Worm (Caenorhabditis elegans): ENCODE data around the gene Y48E1C.1.

Gene Y48E1C.1

ce11 chrII:13456622-13457021 is 41.8 kb downstream of the Y48E1C.1 start (continued):
- TF ChIP-seq xnd-1 (tag; optimal IDR thresholded peaks at IDR 0.05) (no peak), madf-6 (GFP tag; IDR thresholded peaks at IDR 0.05) (no peak), F55B11.4 (tag; optimal IDR thresholded peaks at IDR 0.05; ENCODE audit: borderline replicate concordance, insufficient read depth) (no peak), egrh-3 (GFP tag; IDR thresholded peaks at IDR 0.05) (0 out of 2 replicates have a peak, but pooled peaks have one; percentile 19), egl-44 (GFP tag; IDR thresholded peaks at IDR 0.05) (no peak), tbp1 (GFP tag; optimal IDR thresholded peaks at IDR 0.05) (no peak), F57C9.4 (tag; optimal IDR thresholded peaks at IDR 0.05) (no peak), aptf-3 (GFP tag; IDR thresholded peaks at IDR 0.05) (no peak), tbx-9 (tag; optimal IDR thresholded peaks at IDR 0.05; ENCODE audit: borderline replicate concordance) (no peak), ccch-3 (GFP tag; optimal IDR thresholded peaks at IDR 0.05) (no peak), unc-130 (GFP tag; optimal IDR thresholded peaks at IDR 0.05) (no peak), B0336.3 (GFP tag; IDR thresholded peaks at IDR 0.05) (0 out of 2 replicates have a peak, but pooled peaks have one; percentile 20), sdz-38 (tag; optimal IDR thresholded peaks at IDR 0.05) (no peak), ceh-27 (GFP tag; optimal IDR thresholded peaks at IDR 0.05) (no peak), lir-1 (GFP tag; conservative IDR thresholded peaks at IDR 0.05) (no peak), cebp-1 (GFP tag; IDR thresholded peaks at IDR 0.05) (no peak), cebp-1 (tag; optimal IDR thresholded peaks at IDR 0.05) (peak; percentile 39), ztf-25 (GFP tag; IDR thresholded peaks at IDR 0.05) (no peak), K11D2.4 (GFP tag; IDR thresholded peaks at IDR 0.05) (no peak), ceh-58 (GFP tag; IDR thresholded peaks at IDR 0.05) (no peak), ztf-18 (tag; optimal IDR thresholded peaks at IDR 0.05) (no peak), lin-26 (GFP tag; IDR thresholded peaks at IDR 0.05) (0 out of 2 replicates have a peak, but pooled peaks have one; percentile 49), dpff-1 (tag; optimal IDR thresholded peaks at IDR 0.05) (no peak), ceh-79 (tag; optimal IDR thresholded peaks at IDR 0.05) (no peak), F39B2.1 (GFP tag; IDR thresholded peaks at IDR 0.05) (no peak), bed-2 (GFP tag; IDR thresholded peaks at IDR 0.05) (no peak)

ce11 chrII:13460592-13461395 is 46.0 kb downstream of the Y48E1C.1 start, which contains the start of gene pqn-27:
Gene pqn-27, minus strand, starts transcription at chrII:13460642.
- TF ChIP-seq unc-130 (GFP tag; optimal IDR thresholded peaks at IDR 0.05) (no peak), dpl-1 (GFP tag; optimal IDR thresholded peaks at IDR 0.05) (no peak), nhr-90 (tag; optimal IDR thresholded peaks at IDR 0.05) (no peak), cebp-2 (GFP tag; IDR thresholded peaks at IDR 0.05) (no peak), tbp1 (GFP tag; optimal IDR thresholded peaks at IDR 0.05) (peak; percentile 48), snpc-4 (GFP tag; optimal IDR thresholded peaks at IDR 0.05) (no peak), snpc-4 (tag; optimal IDR thresholded peaks at IDR 0.05) (peak in 1 of 4 experiments; percentile 46), C17E4.6 (GFP tag; IDR thresholded peaks at IDR 0.05) (no peak), nfyb-1 (GFP tag; IDR thresholded peaks at IDR 0.05) (peak; percentile 63), ceh-91 (GFP tag; IDR thresholded peaks at IDR 0.05) (no peak), let-526 (GFP tag; IDR thresholded peaks at IDR 0.05) (no peak), nfya-2 (GFP tag; IDR thresholded peaks at IDR 0.05) (no peak), F57C9.4 (tag; optimal IDR thresholded peaks at IDR 0.05) (no peak), mxl-1 (tag; optimal IDR thresholded peaks at IDR 0.05) (no peak), F22D6.2 (tag; optimal IDR thresholded peaks at IDR 0.05) (no peak), lir-1 (GFP tag; conservative IDR thresholded peaks at IDR 0.05) (no peak), madf-6 (GFP tag; IDR thresholded peaks at IDR 0.05) (peak; percentile 68), madf-8 (GFP tag; conservative IDR thresholded peaks at IDR 0.05) (no peak), xnd-1 (tag; optimal IDR thresholded peaks at IDR 0.05) (no peak), ama-1 (optimal IDR thresholded peaks at IDR 0.05) (peak; percentile 97), ama-1 (GFP tag; optimal IDR thresholded peaks at IDR 0.05) (peak in 1 of 2 experiments; percentile 39), akir-1 (GFP tag; optimal IDR thresholded peaks at IDR 0.05) (no peak), rpc-1 (optimal IDR thresholded peaks at IDR 0.05) (no peak), rpc-1 (tag; optimal IDR thresholded peaks at IDR 0.05) (no peak), F52B5.7 (tag; optimal IDR thresholded peaks at IDR 0.05) (no peak), zim-3 (tag; optimal IDR thresholded peaks at IDR 0.05) (no peak), bed-2 (GFP tag; IDR thresholded peaks at IDR 0.05) (no peak), Y53F4B.3 (GFP tag; IDR thresholded peaks at IDR 0.05) (no peak), attf-6 (GFP tag; IDR thresholded peaks at IDR 0.05) (no peak), ceh-58 (GFP tag; IDR thresholded peaks at IDR 0.05) (no peak), ceh-79 (tag; optimal IDR thresholded peaks at IDR 0.05) (no peak)
